5 worm cellular contexts compared by ENCODE assay signal in genomic region chrIII:10651634-10652033, ce11.
TF ChIP-seq lines count a peak whose summit lies in the region.

No protein-coding gene starts in this region.

TF ChIP-seq in whole organism, L1 larva, 84 proteins besides CTCF, POLR2A, EP300 and RAD21 (continues in another document):
- TF ChIP-seq nhr-90 (tag; optimal IDR thresholded peaks at IDR 0.05; lab: Kevin White, UChicago; ENCODE audit: poor library complexity) (peak; percentile 23), lin-39 (tag; optimal IDR thresholded peaks at IDR 0.05; lab: Kevin White, UChicago) (no peak), dpl-1 (GFP tag; optimal IDR thresholded peaks at IDR 0.05; lab: Kevin White, UChicago) (peak; percentile 31 to 35 (median 31)), ceh-82 (tag; optimal IDR thresholded peaks at IDR 0.05; lab: Kevin White, UChicago) (peak; percentile 15 to 67 (median 40)), C16A3.4 (tag; optimal IDR thresholded peaks at IDR 0.05; lab: Kevin White, UChicago) (peak; percentile 10), swsn-7 (tag; optimal IDR thresholded peaks at IDR 0.05; lab: Kevin White, UChicago) (peak; percentile 53), ztf-11 (tag; optimal IDR thresholded peaks at IDR 0.05; lab: Kevin White, UChicago) (peak in 1 of 2 experiments; percentile 73), zip-4 (GFP tag; optimal IDR thresholded peaks at IDR 0.05; lab: Kevin White, UChicago) (no peak), ces-1 (GFP tag; optimal IDR thresholded peaks at IDR 0.05; lab: Kevin White, UChicago) (no peak), blmp-1 (tag; optimal IDR thresholded peaks at IDR 0.05; lab: Kevin White, UChicago) (no peak), lir-3 (tag; optimal IDR thresholded peaks at IDR 0.05; lab: Kevin White, UChicago; ENCODE audit: poor library complexity) (no peak), F16B12.6 (tag; optimal IDR thresholded peaks at IDR 0.05; lab: Kevin White, UChicago) (peak; percentile 29), alr-1 (tag; optimal IDR thresholded peaks at IDR 0.05; lab: Kevin White, UChicago; ENCODE audit: borderline replicate concordance) (no peak), fkh-8 (tag; optimal IDR thresholded peaks at IDR 0.05; lab: Kevin White, UChicago) (peak; percentile 11), sup-37 (GFP tag; optimal IDR thresholded peaks at IDR 0.05; lab: Kevin White, UChicago) (no peak), efl-3 (GFP tag; optimal IDR thresholded peaks at IDR 0.05; lab: Kevin White, UChicago) (no peak), fkh-4 (tag; optimal IDR thresholded peaks at IDR 0.05; lab: Kevin White, UChicago; ENCODE audit: borderline replicate concordance) (peak; percentile 33)

TF ChIP-seq in whole organism, L3 larva, 47 proteins besides CTCF, POLR2A, EP300 and RAD21:
- TF ChIP-seq ceh-28 (tag; optimal IDR thresholded peaks at IDR 0.05; lab: Kevin White, UChicago): peak; percentile 78
- TF ChIP-seq nfya-1 (tag; optimal IDR thresholded peaks at IDR 0.05; lab: Kevin White, UChicago; ENCODE audit: insufficient read depth): peak; percentile 82
- TF ChIP-seq elt-1 (tag; optimal IDR thresholded peaks at IDR 0.05; lab: Kevin White, UChicago): no peak
- peak; percentile 35 for TF ChIP-seq pha-4 (tag; optimal IDR thresholded peaks at IDR 0.05; lab: Kevin White, UChicago)
- TF ChIP-seq hmg-11 (tag; optimal IDR thresholded peaks at IDR 0.05; lab: Kevin White, UChicago): peak; percentile 84
- no peak for TF ChIP-seq ceh-16 (tag; optimal IDR thresholded peaks at IDR 0.05; lab: Kevin White, UChicago)
- no peak for TF ChIP-seq ama-1 (optimal IDR thresholded peaks at IDR 0.05; lab: Kevin White, UChicago)
- TF ChIP-seq elt-2 (tag; optimal IDR thresholded peaks at IDR 0.05; lab: Kevin White, UChicago): peak; percentile 9
- no peak for TF ChIP-seq nhr-77 (tag; optimal IDR thresholded peaks at IDR 0.05; lab: Kevin White, UChicago)
- TF ChIP-seq ztf-11 (tag; optimal IDR thresholded peaks at IDR 0.05; lab: Kevin White, UChicago): no peak
- TF ChIP-seq lin-39 (tag; optimal IDR thresholded peaks at IDR 0.05; lab: Kevin White, UChicago): peak; percentile 77
- TF ChIP-seq lin-15B (tag; optimal IDR thresholded peaks at IDR 0.05; lab: Kevin White, UChicago): peak; percentile 34
- peak; percentile 1 for TF ChIP-seq nhr-23 (tag; optimal IDR thresholded peaks at IDR 0.05; lab: Kevin White, UChicago)
- peak; percentile 1 for TF ChIP-seq egl-5 (tag; optimal IDR thresholded peaks at IDR 0.05; lab: Kevin White, UChicago)

TF ChIP-seq in whole organism, early embryonic, 17 proteins besides CTCF, POLR2A, EP300 and RAD21:
- no peak for TF ChIP-seq sea-1 (GFP tag; conservative IDR thresholded peaks at IDR 0.05; lab: Robert Waterston, UW)
- no peak for TF ChIP-seq ceh-36 (tag; optimal IDR thresholded peaks at IDR 0.05; lab: Kevin White, UChicago)
- peak; percentile 45 for TF ChIP-seq hmg-4 (GFP tag; optimal IDR thresholded peaks at IDR 0.05; lab: Kevin White, UChicago)
- peak; percentile 41 for TF ChIP-seq F13C5.2 (tag; optimal IDR thresholded peaks at IDR 0.05; lab: Kevin White, UChicago)
- no peak for TF ChIP-seq aly-1 (tag; optimal IDR thresholded peaks at IDR 0.05; lab: Kevin White, UChicago)
- TF ChIP-seq flt-1 (GFP tag; IDR thresholded peaks at IDR 0.05; lab: Robert Waterston, UW): peak; percentile 37; the same call in 1 of the 2 replicates
- TF ChIP-seq ets-7 (tag; optimal IDR thresholded peaks at IDR 0.05; lab: Kevin White, UChicago): no peak
- no peak for TF ChIP-seq tra-4 (tag; optimal IDR thresholded peaks at IDR 0.05; lab: Kevin White, UChicago)
- no peak for TF ChIP-seq tbx-37 (GFP tag; conservative IDR thresholded peaks at IDR 0.05; lab: Robert Waterston, UW)
TF ChIP-seq in whole organism, early embryonic: peak in this region for 3.

TF ChIP-seq in whole organism, midembryonic, 9 proteins besides CTCF, POLR2A, EP300 and RAD21:
- TF ChIP-seq ztf-23 (GFP tag; IDR thresholded peaks at IDR 0.05; lab: Robert Waterston, UW) (no peak; the same call in 1 of the 2 replicates), flt-1 (GFP tag; IDR thresholded peaks at IDR 0.05; lab: Robert Waterston, UW) (peak; percentile 57; the same call in 1 of the 2 replicates), cog-1 (tag; optimal IDR thresholded peaks at IDR 0.05; lab: Kevin White, UChicago) (peak; percentile 53), med-1 (GFP tag; optimal IDR thresholded peaks at IDR 0.05; lab: Kevin White, UChicago; ENCODE audit: insufficient read depth) (no peak), T22C8.4 (GFP tag; IDR thresholded peaks at IDR 0.05; lab: Robert Waterston, UW) (peak; percentile 69; the same call in 1 of the 2 replicates)

TF ChIP-seq in whole organism, young adult, 124 proteins besides CTCF, POLR2A, EP300 and RAD21:
- TF ChIP-seq attf-5 (GFP tag; optimal IDR thresholded peaks at IDR 0.05; lab: Kevin White, UChicago) (peak; percentile 18), K12H6.12 (tag; optimal IDR thresholded peaks at IDR 0.05; lab: Kevin White, UChicago) (peak; percentile 9), lin-35 (GFP tag; optimal IDR thresholded peaks at IDR 0.05; lab: Kevin White, UChicago) (no peak), egl-44 (GFP tag; IDR thresholded peaks at IDR 0.05; lab: Robert Waterston, UW) (0 out of 2 replicates have a peak, but pooled peaks have one; percentile 23), ztf-28 (GFP tag; IDR thresholded peaks at IDR 0.05; lab: Robert Waterston, UW) (no peak), nfya-1 (tag; optimal IDR thresholded peaks at IDR 0.05; lab: Kevin White, UChicago; ENCODE audit: borderline replicate concordance, insufficient read depth) (no peak), dpl-1 (GFP tag; optimal IDR thresholded peaks at IDR 0.05; lab: Kevin White, UChicago) (no peak), lir-1 (GFP tag; conservative IDR thresholded peaks at IDR 0.05; lab: Robert Waterston, UW) (no peak), sptf-2 (GFP tag; optimal IDR thresholded peaks at IDR 0.05; lab: Kevin White, UChicago) (no peak), F52B5.7 (tag; optimal IDR thresholded peaks at IDR 0.05; lab: Kevin White, UChicago) (no peak), ccch-3 (GFP tag; optimal IDR thresholded peaks at IDR 0.05; lab: Kevin White, UChicago) (no peak), cebp-1 (GFP tag; IDR thresholded peaks at IDR 0.05; lab: Robert Waterston, UW) (no peak), cebp-1 (tag; optimal IDR thresholded peaks at IDR 0.05; lab: Kevin White, UChicago) (peak; percentile 40), unc-62 (GFP tag; optimal IDR thresholded peaks at IDR 0.05; lab: Kevin White, UChicago) (no peak), ztf-18 (tag; optimal IDR thresholded peaks at IDR 0.05; lab: Kevin White, UChicago) (no peak), F55B11.4 (tag; optimal IDR thresholded peaks at IDR 0.05; lab: Kevin White, UChicago; ENCODE audit: borderline replicate concordance, insufficient read depth) (no peak), zfh-2 (GFP tag; conservative IDR thresholded peaks at IDR 0.05; lab: Robert Waterston, UW) (no peak), F39B2.1 (GFP tag; IDR thresholded peaks at IDR 0.05; lab: Robert Waterston, UW) (no peak), Y53G8AR.9 (GFP tag; conservative IDR thresholded peaks at IDR 0.05; lab: Robert Waterston, UW) (no peak), nhr-120 (GFP tag; IDR thresholded peaks at IDR 0.05; lab: Robert Waterston, UW) (no peak), egl-18 (GFP tag; IDR thresholded peaks at IDR 0.05; lab: Robert Waterston, UW) (no peak), Y95B8A.8 (GFP tag; IDR thresholded peaks at IDR 0.05; lab: Robert Waterston, UW) (no peak), hlh-26 (GFP tag; conservative IDR thresholded peaks at IDR 0.05; lab: Robert Waterston, UW) (no peak), lin-40 (tag; optimal IDR thresholded peaks at IDR 0.05; lab: Kevin White, UChicago) (peak; percentile 26), hmg-1.2 (GFP tag; IDR thresholded peaks at IDR 0.05; lab: Robert Waterston, UW) (peak; percentile 99), efl-1 (GFP tag; optimal IDR thresholded peaks at IDR 0.05; lab: Kevin White, UChicago) (no peak), ZK185.1 (tag; optimal IDR thresholded peaks at IDR 0.05; lab: Kevin White, UChicago; ENCODE audit: poor library complexity, severe bottlenecking) (no peak), chd-7 (tag; optimal IDR thresholded peaks at IDR 0.05; lab: Kevin White, UChicago) (no peak), mes-4 (tag; optimal IDR thresholded peaks at IDR 0.05; lab: Kevin White, UChicago) (no peak), akir-1 (GFP tag; optimal IDR thresholded peaks at IDR 0.05; lab: Kevin White, UChicago) (no peak), hrde-1 (tag; optimal IDR thresholded peaks at IDR 0.05; lab: Kevin White, UChicago; ENCODE audit: borderline replicate concordance) (no peak), ceh-79 (tag; optimal IDR thresholded peaks at IDR 0.05; lab: Kevin White, UChicago) (peak; percentile 12), ztf-22 (GFP tag; optimal IDR thresholded peaks at IDR 0.05; lab: Kevin White, UChicago) (no peak), lin-54 (GFP tag; optimal IDR thresholded peaks at IDR 0.05; lab: Kevin White, UChicago) (no peak), Y79H2A.3 (GFP tag; conservative IDR thresholded peaks at IDR 0.05; lab: Robert Waterston, UW) (no peak), F10E7.11 (tag; optimal IDR thresholded peaks at IDR 0.05; lab: Kevin White, UChicago) (no peak), ztf-3 (GFP tag; optimal IDR thresholded peaks at IDR 0.05; lab: Kevin White, UChicago) (no peak), nfyb-1 (GFP tag; IDR thresholded peaks at IDR 0.05; lab: Robert Waterston, UW) (peak; percentile 52; the same call in 1 of the 2 replicates), ceh-40 (GFP tag; IDR thresholded peaks at IDR 0.05; lab: Robert Waterston, UW) (no peak), madf-3 (GFP tag; IDR thresholded peaks at IDR 0.05; lab: Robert Waterston, UW) (no peak), nhr-27 (tag; optimal IDR thresholded peaks at IDR 0.05; lab: Kevin White, UChicago) (no peak), gei-17 (GFP tag; optimal IDR thresholded peaks at IDR 0.05; lab: Kevin White, UChicago) (no peak), F23B12.7 (tag; optimal IDR thresholded peaks at IDR 0.05; lab: Kevin White, UChicago; ENCODE audit: insufficient read depth) (no peak), mcd-1 (GFP tag; IDR thresholded peaks at IDR 0.05; lab: Robert Waterston, UW) (peak; percentile 45; the same call in 1 of the 2 replicates)
TF ChIP-seq in whole organism, young adult: peak in this region for 9.

Comparison
In these comparisons a context has a peak if more than half of its experiments do, and no peak if none do; other contexts are left out.
1. Of the 8 proteins assayed by ChIP-seq in both whole organism, young adult and whole organism, L1 larva: peak only in whole organism, young adult: none; only in whole organism, L1 larva: dpl-1, efl-1, lin-35 and nhr-90; in both: none; in neither: 4.